Worm (Caenorhabditis elegans) whole organism, midembryonic: ENCODE results near the gene E02A10.4.

Source experiments
- tab-1 ChIP-seq: fragments of 200-800 bp; sonication (Bioruptor generic); IDR thresholded peaks from 2 replicates; pipeline ENCODE4 v1.3.6; 2022; ENCODE audit warnings: missing genetic modification characterization, missing compliant biosample characterization
- ztf-23 ChIP-seq: fragments of 200-800 bp; sonication (Bioruptor generic); IDR thresholded peaks from 2 replicates; pipeline ENCODE4 v1.3.6; 2022; ENCODE audit warnings: missing genetic modification reagents, missing genetic modification characterization, missing compliant biosample characterization
- ztf-29 ChIP-seq: fragments of 200-800 bp; sonication (Bioruptor generic); IDR thresholded peaks from 2 replicates; pipeline ENCODE4 v1.3.6; 2022; ENCODE audit warnings: missing genetic modification reagents, missing genetic modification characterization, missing compliant biosample characterization

- no peak for TF ChIP-seq tab-1
- TF ChIP-seq ztf-29, result no peak
- TF ChIP-seq ztf-23 (GFP tag; lab: Robert Waterston, UW), result no peak
These were observed 15.7 kb upstream of the E02A10.4 start for ce11 chrV:12583421-12583820.
